Worm (Caenorhabditis elegans) whole organism, early embryonic: ENCODE measurements around the gene W01F3.2.

Experiments
- hmg-4 ChIP-seq: fragments of 200-800 bp; sonication (Bioruptor generic); optimal IDR thresholded peaks from 2 replicates; lab custom pipeline; 2018; ENCODE audit warnings: mild to moderate bottlenecking, missing genetic modification characterization, missing compliant biosample characterization
- tbx-11 ChIP-seq: fragments of 200-800 bp; sonication (Bioruptor generic); IDR thresholded peaks from 2 replicates; pipeline ENCODE4 v1.3.6; 2022; ENCODE audit warnings: missing genetic modification characterization, missing compliant biosample characterization
- tbx-37 ChIP-seq: fragments of 200-800 bp; sonication (Bioruptor generic); conservative IDR thresholded peaks from 2 replicates; pipeline ENCODE4 v1.3.6; 2022; ENCODE audit warnings: missing genetic modification reagents, missing genetic modification characterization, missing compliant biosample characterization
- tra-4 ChIP-seq: sonication (generic microtip); optimal IDR thresholded peaks from 2 replicates; lab custom pipeline; 2017; ENCODE audit warnings: missing genetic modification characterization, missing compliant biosample characterization

DNA sequence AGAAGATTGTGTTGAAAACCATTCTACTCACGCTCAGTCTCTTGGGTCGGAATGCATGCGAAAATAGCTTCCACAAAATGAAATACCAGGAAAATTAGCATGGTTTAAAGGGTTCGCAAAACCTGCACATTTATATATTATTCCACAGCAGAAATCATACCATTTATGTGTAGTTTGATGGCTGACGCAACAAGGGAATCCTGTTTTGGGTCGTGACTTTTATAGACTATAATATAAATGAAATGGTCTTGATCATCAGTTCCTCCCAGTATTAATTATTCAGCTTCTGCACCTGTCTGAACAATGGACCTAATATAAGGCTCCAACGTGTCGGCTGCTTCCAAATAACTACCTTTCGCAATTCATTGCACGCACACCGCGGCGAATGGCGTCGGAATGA, 37.1 kb upstream of the W01F3.2 start, which contains the start of gene F46B3.8:
- TF ChIP-seq hmg-4 (GFP tag; lab: Kevin White, UChicago) (no peak), tbx-37 (GFP tag; lab: Robert Waterston, UW) (no peak), tbx-11 (no peak), tra-4 (tag; lab: Kevin White, UChicago) (no peak)
